Worm (Caenorhabditis elegans) whole organism, L1 larva: ENCODE measurements around the gene sod-4.

ENCODE experiments used
- aha-1 ChIP-seq: fragments of 150-350 bp; optimal IDR thresholded peaks from 2 replicates; lab custom pipeline; 2014; ENCODE audit warnings: missing biosample characterization, missing genetic modification characterization
- ama-1 ChIP-seq: fragments of 150-350 bp; optimal IDR thresholded peaks from 2 replicates; lab custom pipeline; 2014
- dsc-1 ChIP-seq: sonication (generic microtip); optimal IDR thresholded peaks from 2 replicates; lab custom pipeline; 2016; ENCODE audit warnings: mild to moderate bottlenecking, missing genetic modification characterization, missing compliant biosample characterization
- efl-1 ChIP-seq, 4 experiments: fragments of 150-350 bp; optimal IDR thresholded peaks in 3 of 4; peaks in 1 of 4; 1 replicate in 1 of 4; 2 replicates in 3 of 4; lab custom pipeline; 2014; ENCODE audit warnings: missing biosample characterization in 2 of 4, missing genetic modification characterization in 2 of 4, missing genetic modification reagents in 2 of 4
- fos-1 ChIP-seq: fragments of 150-350 bp; optimal IDR thresholded peaks from 2 replicates; lab custom pipeline; 2014; ENCODE audit warnings: missing biosample characterization, missing genetic modification characterization
- hlh-17 ChIP-seq: fragments of 200-800 bp; sonication (Bioruptor generic); optimal IDR thresholded peaks from 2 replicates; lab custom pipeline; 2018; ENCODE audit warnings: missing genetic modification characterization, mild to moderate bottlenecking, missing compliant biosample characterization, moderate library complexity, borderline replicate concordance
- mep-1 ChIP-seq: fragments of 150-350 bp; optimal IDR thresholded peaks from 2 replicates; lab custom pipeline; 2014; ENCODE audit warnings: missing biosample characterization, missing genetic modification characterization
- nhr-11 ChIP-seq: fragments of 150-350 bp; optimal IDR thresholded peaks from 2 replicates; lab custom pipeline; 2014; ENCODE audit warnings: missing biosample characterization, missing genetic modification characterization
- nhr-28 ChIP-seq: fragments of 150-350 bp; optimal IDR thresholded peaks from 2 replicates; lab custom pipeline; 2014; ENCODE audit warnings: missing biosample characterization, missing genetic modification characterization
- pqm-1 ChIP-seq: sonication (generic microtip); optimal IDR thresholded peaks from 3 replicates; lab custom pipeline; 2017; ENCODE audit warnings: missing biosample characterization, missing genetic modification characterization
- rnt-1 ChIP-seq: sonication (generic microtip); optimal IDR thresholded peaks from 2 replicates; lab custom pipeline; 2016; ENCODE audit warnings: mild to moderate bottlenecking, missing genetic modification characterization, moderate library complexity, missing compliant biosample characterization
- ztf-11 ChIP-seq, 2 experiments: sonication (generic microtip); optimal IDR thresholded peaks; 2 replicates each; lab custom pipeline; 2016 to 2017; ENCODE audit warnings: missing genetic modification characterization in 2 of 2, missing biosample characterization in 1 of 2, missing compliant biosample characterization in 1 of 2

DNA sequence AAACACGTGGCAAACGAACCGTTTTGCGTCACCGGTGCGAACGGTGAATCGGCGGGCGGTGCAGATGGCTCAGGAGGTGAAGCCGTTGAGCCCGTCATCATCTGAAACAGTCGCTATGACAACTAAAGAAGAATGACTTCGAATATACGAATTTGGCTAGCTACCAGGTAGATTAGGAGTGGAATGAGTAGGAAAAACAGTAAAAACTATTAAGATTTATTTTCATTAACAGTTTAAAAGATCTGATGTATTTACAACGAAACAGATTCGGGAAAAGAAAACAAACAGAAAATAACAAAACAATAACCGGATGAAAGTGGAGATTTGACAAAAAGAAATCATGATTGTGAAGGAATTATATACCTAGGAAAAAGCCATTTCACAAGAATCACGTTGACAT is 46.2 kb downstream of the sod-4 start, which contains the start of gene F54C8.7:
- TF ChIP-seq ama-1 (no peak), efl-1 (optimal IDR thresholded peaks at IDR 0.05; lab: Kevin White, UChicago) (no peak), efl-1 (GFP tag; optimal IDR thresholded peaks at IDR 0.05 in 1 of 2; lab: Kevin White, UChicago) (no peak), nhr-28 (tag; lab: Kevin White, UChicago) (no peak), rnt-1 (tag; lab: Kevin White, UChicago) (no peak), hlh-17 (GFP tag; lab: Kevin White, UChicago) (no peak), aha-1 (tag; lab: Kevin White, UChicago) (no peak), dsc-1 (tag; lab: Kevin White, UChicago) (no peak), mep-1 (tag; lab: Kevin White, UChicago) (no peak), pqm-1 (tag; lab: Kevin White, UChicago) (no peak), fos-1 (tag; lab: Kevin White, UChicago) (no peak), ztf-11 (tag; optimal IDR thresholded peaks at IDR 0.05; lab: Kevin White, UChicago) (no peak), nhr-11 (tag; lab: Kevin White, UChicago) (no peak)
